Worm (Caenorhabditis elegans) whole organism, midembryonic: ENCODE measurements around the gene srz-13.

Experiments
- ref-1 ChIP-seq: fragments of 200-800 bp; sonication (Bioruptor generic); conservative IDR thresholded peaks from 2 replicates; pipeline ENCODE4 v1.3.6; 2022; ENCODE audit warnings: missing genetic modification reagents, missing genetic modification characterization, missing compliant biosample characterization
- tab-1 ChIP-seq: fragments of 200-800 bp; sonication (Bioruptor generic); IDR thresholded peaks from 2 replicates; pipeline ENCODE4 v1.3.6; 2022; ENCODE audit warnings: missing genetic modification characterization, missing compliant biosample characterization
- ztf-23 ChIP-seq: fragments of 200-800 bp; sonication (Bioruptor generic); IDR thresholded peaks from 2 replicates; pipeline ENCODE4 v1.3.6; 2022; ENCODE audit warnings: missing genetic modification reagents, missing genetic modification characterization, missing compliant biosample characterization

DNA sequence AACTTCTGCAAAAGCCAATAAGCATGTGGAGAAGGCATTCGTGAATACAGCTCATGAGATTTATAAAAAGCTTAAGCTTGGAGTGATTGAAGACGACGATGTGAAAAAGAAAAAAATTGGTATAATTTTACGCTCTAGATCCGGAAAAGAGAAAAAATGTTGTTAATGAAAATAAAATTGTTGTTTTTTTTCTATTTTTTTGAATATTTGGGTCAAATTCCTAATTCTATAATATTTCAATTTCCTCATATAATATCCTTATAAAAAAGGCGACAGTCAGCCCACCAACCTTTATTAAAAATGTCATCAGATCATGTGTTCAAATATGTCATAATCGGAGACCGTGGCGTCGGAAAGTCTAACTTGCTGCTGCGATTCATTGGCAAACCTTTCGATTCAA, 13.2 kb downstream of the srz-13 start, which contains the start of gene rabr-3:
- TF ChIP-seq ref-1 (GFP tag; lab: Robert Waterston, UW) (no peak), ztf-23 (no peak), tab-1 (GFP tag; lab: Robert Waterston, UW) (no peak)
